Worm (Caenorhabditis elegans): ENCODE results near the gene M60.6.
A peak's percentile ranks its signal among the peaks of the same experiment; 100 is the strongest.

Gene M60.6

ce11 chrX:8236515-8236914 is 15.7 kb downstream of the M60.6 start:
- peak; percentile 34 for TF ChIP-seq nhr-80 (tag; optimal IDR thresholded peaks at IDR 0.05)
- no peak for TF ChIP-seq lin-26 (GFP tag; IDR thresholded peaks at IDR 0.05)
- no peak for TF ChIP-seq ceh-40 (GFP tag; IDR thresholded peaks at IDR 0.05)

ce11 chrX:8235994-8236393 is 16.3 kb downstream of the M60.6 start, which contains the start of gene M60.4:
Gene M60.4, minus strand, starts transcription at chrX:8236314.
- TF ChIP-seq cebp-2 (GFP tag; IDR thresholded peaks at IDR 0.05) = no peak
- no peak for TF ChIP-seq nhr-90 (tag; optimal IDR thresholded peaks at IDR 0.05)
- no peak for TF ChIP-seq snpc-3.4 (tag; optimal IDR thresholded peaks at IDR 0.05)
- TF ChIP-seq zim-3 (tag; optimal IDR thresholded peaks at IDR 0.05) = no peak
- no peak for TF ChIP-seq ceh-100 (GFP tag; IDR thresholded peaks at IDR 0.05)
- TF ChIP-seq nfya-2 (GFP tag; IDR thresholded peaks at IDR 0.05) = no peak
- peak; percentile 81 for TF ChIP-seq somi-1 (GFP tag; optimal IDR thresholded peaks at IDR 0.05)
- TF ChIP-seq rec-8 (tag; optimal IDR thresholded peaks at IDR 0.05) = no peak
- no peak for TF ChIP-seq F49E8.2 (tag; optimal IDR thresholded peaks at IDR 0.05; ENCODE audit: insufficient read depth)
- no peak for TF ChIP-seq madf-3 (GFP tag; IDR thresholded peaks at IDR 0.05)
- TF ChIP-seq ets-4 (GFP tag; optimal IDR thresholded peaks at IDR 0.05) = no peak
- TF ChIP-seq B0035.1 (tag; optimal IDR thresholded peaks at IDR 0.05) = no peak
- no peak for TF ChIP-seq nhr-27 (tag; optimal IDR thresholded peaks at IDR 0.05)
- TF ChIP-seq D2030.7 (GFP tag; IDR thresholded peaks at IDR 0.05) = no peak
- TF ChIP-seq ceh-58 (GFP tag; IDR thresholded peaks at IDR 0.05) = no peak
- TF ChIP-seq unc-62 (GFP tag; optimal IDR thresholded peaks at IDR 0.05) = peak; percentile 80
- no peak for TF ChIP-seq akir-1 (GFP tag; optimal IDR thresholded peaks at IDR 0.05)
- no peak for TF ChIP-seq hmg-1.2 (GFP tag; IDR thresholded peaks at IDR 0.05)
- TF ChIP-seq ceh-27 (GFP tag; optimal IDR thresholded peaks at IDR 0.05) = peak; percentile 78
- TF ChIP-seq F33H1.4 (GFP tag; IDR thresholded peaks at IDR 0.05) = no peak
- TF ChIP-seq pbrm-1 (GFP tag; IDR thresholded peaks at IDR 0.05) = 0 out of 2 replicates have a peak, but pooled peaks have one; percentile 40
- no peak for TF ChIP-seq F57A8.1 (GFP tag; optimal IDR thresholded peaks at IDR 0.05)
- no peak for TF ChIP-seq mel-28 (tag; optimal IDR thresholded peaks at IDR 0.05; ENCODE audit: borderline replicate concordance)
- no peak for TF ChIP-seq ztf-3 (GFP tag; optimal IDR thresholded peaks at IDR 0.05)
- TF ChIP-seq ceh-79 (tag; optimal IDR thresholded peaks at IDR 0.05) = no peak
- TF ChIP-seq lin-26 (GFP tag; IDR thresholded peaks at IDR 0.05) = 0 out of 2 replicates have a peak, but pooled peaks have one; percentile 65
- TF ChIP-seq tlf-1 (GFP tag; optimal IDR thresholded peaks at IDR 0.05) = no peak
- no peak for TF ChIP-seq mxl-1 (tag; optimal IDR thresholded peaks at IDR 0.05)
- 0 out of 2 replicates have a peak, but pooled peaks have one; percentile 29 for TF ChIP-seq egl-44 (GFP tag; IDR thresholded peaks at IDR 0.05)
- no peak for TF ChIP-seq ccch-3 (GFP tag; optimal IDR thresholded peaks at IDR 0.05)
- no peak for TF ChIP-seq lin-54 (GFP tag; optimal IDR thresholded peaks at IDR 0.05)
- TF ChIP-seq K11D2.4 (GFP tag; IDR thresholded peaks at IDR 0.05) = no peak
- TF ChIP-seq F37B4.10 (GFP tag; IDR thresholded peaks at IDR 0.05) = no peak
- no peak for TF ChIP-seq sdz-38 (tag; optimal IDR thresholded peaks at IDR 0.05)
- peak; percentile 95 for TF ChIP-seq cebp-1 (GFP tag; IDR thresholded peaks at IDR 0.05)
- TF ChIP-seq cebp-1 (tag; optimal IDR thresholded peaks at IDR 0.05) = peak; percentile 98
- TF ChIP-seq ceh-40 (GFP tag; IDR thresholded peaks at IDR 0.05) = no peak
- no peak for TF ChIP-seq sptf-2 (GFP tag; optimal IDR thresholded peaks at IDR 0.05)
- no peak for TF ChIP-seq lsy-27 (tag; optimal IDR thresholded peaks at IDR 0.05; ENCODE audit: borderline replicate concordance, insufficient read depth)
- TF ChIP-seq B0019.2 (GFP tag; conservative IDR thresholded peaks at IDR 0.05) = no peak
- no peak for TF ChIP-seq madf-10 (tag; optimal IDR thresholded peaks at IDR 0.05)
- no peak for TF ChIP-seq nhr-120 (GFP tag; IDR thresholded peaks at IDR 0.05)
- TF ChIP-seq attf-5 (GFP tag; optimal IDR thresholded peaks at IDR 0.05) = peak; percentile 26
- TF ChIP-seq nfyb-1 (GFP tag; IDR thresholded peaks at IDR 0.05) = 0 out of 2 replicates have a peak, but pooled peaks have one; percentile 23
- no peak for TF ChIP-seq lsl-1 (GFP tag; optimal IDR thresholded peaks at IDR 0.05)
- no peak for TF ChIP-seq rpc-1 (optimal IDR thresholded peaks at IDR 0.05)
- no peak for TF ChIP-seq rpc-1 (tag; optimal IDR thresholded peaks at IDR 0.05)
